Fruit fly (Drosophila melanogaster) whole organism, embryonic: Measurements from ENCODE around the gene Or22b.

Experiments
- Aef1 ChIP-seq: fragments of 200-800 bp; sonication (Bioruptor generic); IDR thresholded peaks from 3 replicates; pipeline ENCODE4 v1.3.6; 2022; ENCODE audit warnings: missing biosample characterization, missing genetic modification characterization
- CG10366 ChIP-seq: fragments of 200-800 bp; sonication (Bioruptor generic); IDR thresholded peaks from 2 replicates; pipeline ENCODE4 v1.3.6; 2022; ENCODE audit warnings: missing biosample characterization, missing genetic modification characterization
- CG10959 ChIP-seq: fragments of 200-800 bp; sonication (Bioruptor generic); IDR thresholded peaks from 2 replicates; pipeline ENCODE4 v1.3.6; 2022; ENCODE audit warnings: missing biosample characterization, missing genetic modification characterization
- CG11093 ChIP-seq: fragments of 200-800 bp; sonication (Bioruptor generic); IDR thresholded peaks from 3 replicates; pipeline ENCODE4 v1.3.6; 2022; ENCODE audit warnings: missing biosample characterization, missing genetic modification characterization
- CG13287 ChIP-seq: fragments of 200-800 bp; sonication (Bioruptor generic); IDR thresholded peaks from 2 replicates; pipeline ENCODE4 v1.3.6; 2022; ENCODE audit warnings: missing biosample characterization, missing genetic modification characterization; ENCODE audit not compliant: partially characterized antibody
- CG14441 ChIP-seq: fragments of 200-800 bp; sonication (Bioruptor generic); IDR thresholded peaks from 2 replicates; pipeline ENCODE4 v1.3.6; 2022; ENCODE audit warnings: missing biosample characterization, missing genetic modification characterization
- CG1602 ChIP-seq: fragments of 200-800 bp; sonication (Bioruptor generic); optimal IDR thresholded peaks from 3 replicates; lab custom pipeline; 2016; ENCODE audit warnings: missing biosample characterization, missing genetic modification characterization
- CG30403 ChIP-seq: fragments of 200-800 bp; sonication (Bioruptor generic); optimal IDR thresholded peaks from 3 replicates; lab custom pipeline; 2016; ENCODE audit warnings: missing biosample characterization, missing genetic modification characterization
- CG31224 ChIP-seq: fragments of 200-800 bp; sonication (Bioruptor generic); IDR thresholded peaks from 2 replicates; pipeline ENCODE4 v1.3.6; 2022; ENCODE audit warnings: missing biosample characterization, missing genetic modification characterization
- CG31365 ChIP-seq: fragments of 200-800 bp; sonication (Bioruptor generic); optimal IDR thresholded peaks from 2 replicates; lab custom pipeline; 2018; ENCODE audit warnings: missing biosample characterization, mild to moderate bottlenecking, missing genetic modification characterization
- CG31441 ChIP-seq: fragments of 200-800 bp; sonication (Bioruptor generic); IDR thresholded peaks from 2 replicates; pipeline ENCODE4 v1.3.6; 2022; ENCODE audit warnings: missing biosample characterization, missing genetic modification characterization
- CG3163 ChIP-seq: fragments of 200-800 bp; sonication (Bioruptor generic); optimal IDR thresholded peaks from 3 replicates; lab custom pipeline; 2016; ENCODE audit warnings: missing biosample characterization, missing genetic modification characterization
- CG6683 ChIP-seq: fragments of 200-800 bp; sonication (Bioruptor generic); optimal IDR thresholded peaks from 2 replicates; lab custom pipeline; 2017; ENCODE audit warnings: missing biosample characterization, mild to moderate bottlenecking, missing genetic modification characterization, missing genetic modification reagents
- CG6854 ChIP-seq: fragments of 200-800 bp; sonication (Bioruptor generic); optimal IDR thresholded peaks from 3 replicates; lab custom pipeline; 2017; ENCODE audit warnings: missing biosample characterization, mild to moderate bottlenecking, missing genetic modification characterization
- CG7271 ChIP-seq: fragments of 200-800 bp; sonication (Bioruptor generic); optimal IDR thresholded peaks from 2 replicates; lab custom pipeline; 2018; ENCODE audit warnings: missing biosample characterization, mild to moderate bottlenecking, missing genetic modification characterization, moderate library complexity
- CG7745 ChIP-seq: fragments of 200-800 bp; sonication (Bioruptor generic); optimal IDR thresholded peaks from 2 replicates; lab custom pipeline; 2018; ENCODE audit warnings: missing biosample characterization, mild to moderate bottlenecking, missing genetic modification characterization, moderate library complexity
- CG7786 ChIP-seq: fragments of 200-800 bp; sonication (Bioruptor generic); optimal IDR thresholded peaks from 2 replicates; lab custom pipeline; 2016; ENCODE audit warnings: missing biosample characterization, missing genetic modification characterization
- CG8765 ChIP-seq: fragments of 200-800 bp; sonication (Bioruptor generic); IDR thresholded peaks from 2 replicates; pipeline ENCODE4 v1.3.6; 2022; ENCODE audit warnings: missing biosample characterization, missing genetic modification characterization
- CrebB ChIP-seq: fragments of 200-800 bp; sonication (Bioruptor generic); optimal IDR thresholded peaks from 3 replicates; lab custom pipeline; 2018; ENCODE audit warnings: missing biosample characterization, mild to moderate bottlenecking, missing genetic modification characterization
- Doc2 ChIP-seq: fragments of 200-800 bp; sonication (Bioruptor generic); IDR thresholded peaks from 2 replicates; pipeline ENCODE4 v1.3.6; 2022; ENCODE audit warnings: missing biosample characterization, missing genetic modification characterization
- Dp ChIP-seq: fragments of 200-800 bp; sonication (Bioruptor generic); optimal IDR thresholded peaks from 2 replicates; lab custom pipeline; 2018; ENCODE audit warnings: missing biosample characterization, mild to moderate bottlenecking, missing genetic modification characterization, moderate library complexity
- ERR ChIP-seq: fragments of 200-800 bp; sonication (Bioruptor generic); optimal IDR thresholded peaks from 2 replicates; lab custom pipeline; 2016; ENCODE audit warnings: missing biosample characterization, missing genetic modification characterization
- Hr51 ChIP-seq, 2 experiments: fragments of 200-800 bp; sonication (Bioruptor generic); optimal IDR thresholded peaks; 2 replicates in 1 of 2; 3 replicates in 1 of 2; lab custom pipeline; 2016 to 2018; ENCODE audit warnings: missing biosample characterization in 2 of 2, missing genetic modification characterization in 2 of 2, mild to moderate bottlenecking in 1 of 2, moderate library complexity in 1 of 2
- MESR4 ChIP-seq: fragments of 200-800 bp; sonication (Bioruptor generic); optimal IDR thresholded peaks from 2 replicates; lab custom pipeline; 2018; ENCODE audit warnings: missing biosample characterization, mild to moderate bottlenecking, missing genetic modification characterization, moderate library complexity
- MTF-1 ChIP-seq: fragments of 200-800 bp; sonication (Bioruptor generic); optimal IDR thresholded peaks from 2 replicates; lab custom pipeline; 2018; ENCODE audit warnings: missing biosample characterization, mild to moderate bottlenecking, missing genetic modification characterization, borderline replicate concordance
- Meics ChIP-seq: fragments of 200-800 bp; sonication (Bioruptor generic); optimal IDR thresholded peaks from 2 replicates; lab custom pipeline; 2017; ENCODE audit warnings: missing biosample characterization, mild to moderate bottlenecking, missing genetic modification characterization
- NC2α ChIP-seq: fragments of 200-800 bp; sonication (Bioruptor generic); optimal IDR thresholded peaks from 2 replicates; lab custom pipeline; 2016; ENCODE audit warnings: missing biosample characterization, missing genetic modification characterization
- Oaz ChIP-seq: fragments of 200-800 bp; sonication (Bioruptor generic); IDR thresholded peaks from 2 replicates; pipeline ENCODE4 v1.3.6; 2022; ENCODE audit warnings: missing biosample characterization, missing genetic modification characterization
- Opbp ChIP-seq: fragments of 200-800 bp; sonication (Bioruptor generic); IDR thresholded peaks from 3 replicates; pipeline ENCODE4 v1.3.6; 2022; ENCODE audit warnings: missing biosample characterization, missing genetic modification characterization; ENCODE audit not compliant: partially characterized antibody
- Pdp1 ChIP-seq, 2 experiments: fragments of 200-800 bp; sonication (Bioruptor generic); optimal IDR thresholded peaks; 3 replicates each; lab custom pipeline; 2016; ENCODE audit warnings: missing biosample characterization in 2 of 2, missing genetic modification characterization in 2 of 2, mild to moderate bottlenecking in 1 of 2, moderate library complexity in 1 of 2
- az2 ChIP-seq: fragments of 200-800 bp; sonication (Bioruptor generic); optimal IDR thresholded peaks from 3 replicates; lab custom pipeline; 2016; ENCODE audit warnings: missing biosample characterization, missing genetic modification characterization
- btn ChIP-seq: fragments of 200-800 bp; sonication (Bioruptor generic); optimal IDR thresholded peaks from 2 replicates; lab custom pipeline; 2016; ENCODE audit warnings: missing biosample characterization, missing genetic modification characterization
- crp ChIP-seq, 2 experiments: fragments of 200-800 bp; sonication (Bioruptor generic); optimal IDR thresholded peaks; 2 replicates in 1 of 2; 3 replicates in 1 of 2; lab custom pipeline; 2017; ENCODE audit warnings: missing biosample characterization in 2 of 2, missing genetic modification characterization in 2 of 2, mild to moderate bottlenecking in 1 of 2, moderate library complexity in 1 of 2
- dimm ChIP-seq: fragments of 200-800 bp; sonication (Bioruptor generic); IDR thresholded peaks from 2 replicates; pipeline ENCODE4 v1.3.6; 2022; ENCODE audit warnings: missing biosample characterization, missing genetic modification characterization
- disco-r ChIP-seq: fragments of 200-800 bp; sonication (Bioruptor generic); optimal IDR thresholded peaks from 2 replicates; lab custom pipeline; 2016; ENCODE audit warnings: missing biosample characterization, missing genetic modification characterization
- dysf ChIP-seq: fragments of 200-800 bp; sonication (Bioruptor generic); IDR thresholded peaks from 3 replicates; pipeline ENCODE4 v1.3.6; 2022; ENCODE audit warnings: missing biosample characterization, missing genetic modification characterization
- eyg ChIP-seq: fragments of 200-800 bp; sonication (Bioruptor generic); optimal IDR thresholded peaks from 3 replicates; lab custom pipeline; 2016; ENCODE audit warnings: missing biosample characterization, missing genetic modification characterization
- ftz-f1 ChIP-seq: fragments of 200-800 bp; sonication (Bioruptor generic); optimal IDR thresholded peaks from 2 replicates; lab custom pipeline; 2016; ENCODE audit warnings: missing biosample characterization, missing genetic modification characterization
- lola ChIP-seq, 3 experiments: fragments of >200 bp in 2 of 3; fragments of 200-800 bp in 1 of 3; sonication (Bioruptor generic) in 1 of 3; optimal IDR thresholded peaks; 2 replicates each; lab custom pipeline; 2017 to 2019; ENCODE audit warnings: missing biosample characterization in 3 of 3, missing genetic modification characterization in 3 of 3, mild to moderate bottlenecking in 1 of 3, moderate library complexity in 1 of 3
- nmo ChIP-seq: fragments of 200-800 bp; sonication (Bioruptor generic); optimal IDR thresholded peaks from 2 replicates; lab custom pipeline; 2018; ENCODE audit warnings: missing biosample characterization, mild to moderate bottlenecking, missing genetic modification characterization, moderate library complexity
- pita ChIP-seq: fragments of 200-800 bp; sonication (Bioruptor generic); optimal IDR thresholded peaks from 2 replicates; lab custom pipeline; 2017; ENCODE audit warnings: missing biosample characterization, mild to moderate bottlenecking, missing genetic modification characterization
- pnt ChIP-seq: fragments of 200-800 bp; sonication (Bioruptor generic); optimal IDR thresholded peaks from 3 replicates; lab custom pipeline; 2016; ENCODE audit warnings: missing biosample characterization, missing genetic modification characterization
- ro ChIP-seq: fragments of 200-800 bp; sonication (Bioruptor generic); IDR thresholded peaks from 2 replicates; pipeline ENCODE4 v1.3.6; 2022; ENCODE audit warnings: missing biosample characterization, missing genetic modification characterization
- slp2 ChIP-seq: fragments of 200-800 bp; sonication (Bioruptor generic); optimal IDR thresholded peaks from 2 replicates; lab custom pipeline; 2016; ENCODE audit warnings: missing biosample characterization, missing genetic modification characterization
- stwl ChIP-seq: fragments of 200-800 bp; sonication (Bioruptor generic); optimal IDR thresholded peaks from 3 replicates; lab custom pipeline; 2018; ENCODE audit warnings: missing biosample characterization, mild to moderate bottlenecking, missing genetic modification characterization, moderate library complexity
- tap ChIP-seq: fragments of 200-800 bp; optimal IDR thresholded peaks from 3 replicates; lab custom pipeline; 2019; ENCODE audit warnings: missing biosample characterization, mild to moderate bottlenecking, missing genetic modification characterization, moderate library complexity
- unpg ChIP-seq: fragments of 200-800 bp; sonication (Bioruptor generic); optimal IDR thresholded peaks from 3 replicates; lab custom pipeline; 2018; ENCODE audit warnings: missing biosample characterization, mild to moderate bottlenecking, missing genetic modification characterization, moderate library complexity
- wdn ChIP-seq: fragments of 200-800 bp; sonication (Bioruptor generic); IDR thresholded peaks from 2 replicates; pipeline ENCODE4 v1.3.6; 2022; ENCODE audit warnings: missing biosample characterization, missing genetic modification characterization
- wor ChIP-seq: fragments of 200-800 bp; sonication (Bioruptor generic); IDR thresholded peaks from 2 replicates; pipeline ENCODE4 v1.3.6; 2022; ENCODE audit warnings: missing biosample characterization, missing genetic modification characterization

Gene Or22b

DNA sequence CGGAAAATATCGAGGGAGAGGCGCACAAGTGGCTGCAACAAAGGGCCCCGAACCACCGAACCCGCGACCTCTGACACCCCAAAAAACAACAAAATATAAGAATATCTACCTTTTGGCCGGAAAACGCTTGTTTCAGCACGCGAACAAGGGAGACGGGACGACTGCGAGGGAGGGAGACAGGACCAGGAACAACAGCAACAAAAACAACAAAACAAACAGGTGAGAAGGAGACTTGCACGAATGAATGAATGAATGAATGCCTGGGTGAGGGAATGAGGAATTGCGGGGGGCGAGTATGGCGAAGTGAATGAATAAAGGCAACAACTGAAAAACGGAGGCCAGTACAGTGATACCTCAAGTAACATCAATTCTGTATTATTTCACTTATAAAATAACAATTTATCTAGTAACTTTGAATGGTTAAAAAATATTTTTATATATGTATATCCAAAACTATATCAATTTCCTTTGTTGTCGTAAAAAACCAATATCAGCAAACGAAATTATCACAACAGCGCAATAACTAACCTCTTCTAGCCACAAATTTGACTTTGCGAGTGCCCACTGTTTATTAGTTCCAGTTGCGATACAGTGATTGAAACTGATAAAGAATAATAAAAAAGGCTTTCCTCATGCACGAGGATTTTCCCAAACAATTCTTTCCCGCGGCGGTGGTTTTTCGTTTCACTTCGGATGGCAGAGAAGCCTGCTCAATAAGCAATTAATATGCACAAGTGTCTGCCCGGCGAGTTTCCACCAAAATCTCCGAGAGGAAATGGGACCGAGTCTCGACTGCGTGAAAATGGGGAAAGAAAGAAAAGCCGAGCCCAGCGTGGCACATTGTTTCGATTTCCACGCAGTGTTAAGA, 34.4 kb downstream of the Or22b start (continued):
- no peak for TF ChIP-seq CG14441
- no peak for TF ChIP-seq CG31224
- no peak for TF ChIP-seq CG3163 (GFP tag; lab: Kevin White, UChicago)
- no peak for TF ChIP-seq Oaz (GFP tag; lab: Robert Waterston, UW)
- 0 out of 3 replicates have a peak, but pooled peaks have one; percentile 20 for TF ChIP-seq dysf (GFP tag; lab: Robert Waterston, UW)
- no peak for TF ChIP-seq CG6854 (GFP tag; lab: Kevin White, UChicago)
- no peak for TF ChIP-seq pita
- no peak for TF ChIP-seq CrebB (tag; lab: Kevin White, UChicago)
- TF ChIP-seq CG7271 (tag; lab: Kevin White, UChicago) = no peak
- peak; percentile 2 for TF ChIP-seq CG1602 (GFP tag; lab: Kevin White, UChicago)
- no peak for TF ChIP-seq Dp (GFP tag; lab: Kevin White, UChicago)
- no peak for TF ChIP-seq NC2α (GFP tag; lab: Kevin White, UChicago)
- no peak for TF ChIP-seq crp (GFP tag; optimal IDR thresholded peaks at IDR 0.05; lab: Kevin White, UChicago)
- no peak for TF ChIP-seq Opbp (GFP tag; lab: Robert Waterston, UW)
- TF ChIP-seq slp2 (GFP tag; lab: Kevin White, UChicago) = no peak
- TF ChIP-seq pnt (GFP tag; lab: Kevin White, UChicago) = no peak
- no peak for TF ChIP-seq Aef1 (GFP tag; lab: Robert Waterston, UW)
- peak; percentile 26 for TF ChIP-seq CG30403 (GFP tag; lab: Kevin White, UChicago)
- TF ChIP-seq tap (tag; lab: Kevin White, UChicago) = no peak
- peak; percentile 46 for TF ChIP-seq unpg (GFP tag; lab: Kevin White, UChicago)
- TF ChIP-seq CG11093 (GFP tag; lab: Robert Waterston, UW) = no peak
- no peak for TF ChIP-seq MESR4 (GFP tag; lab: Kevin White, UChicago)
- TF ChIP-seq Hr51 (GFP tag; optimal IDR thresholded peaks at IDR 0.05; lab: Kevin White, UChicago) = peak in 1 of 2 experiments; percentile 8
- no peak for TF ChIP-seq Doc2 (GFP tag; lab: Robert Waterston, UW)
- no peak for TF ChIP-seq eyg
- TF ChIP-seq MTF-1 (GFP tag; lab: Kevin White, UChicago) = no peak
- TF ChIP-seq lola (GFP tag; optimal IDR thresholded peaks at IDR 0.05; lab: Kevin White, UChicago) = peak in 1 of 3 experiments; percentile 55
- TF ChIP-seq CG10959 (GFP tag; lab: Robert Waterston, UW) = no peak
- no peak for TF ChIP-seq CG8765 (GFP tag; lab: Robert Waterston, UW)
- no peak for TF ChIP-seq ftz-f1
- no peak for TF ChIP-seq Pdp1 (GFP tag; optimal IDR thresholded peaks at IDR 0.05; lab: Kevin White, UChicago)
- no peak for TF ChIP-seq btn (GFP tag; lab: Kevin White, UChicago)
- TF ChIP-seq az2 (GFP tag; lab: Kevin White, UChicago) = peak; percentile 17
- TF ChIP-seq CG6683 (GFP tag; lab: Kevin White, UChicago) = no peak
- no peak for TF ChIP-seq ERR (GFP tag; lab: Kevin White, UChicago)
- no peak for TF ChIP-seq dimm
- no peak for TF ChIP-seq CG13287
- no peak for TF ChIP-seq CG7786 (GFP tag; lab: Kevin White, UChicago)
- no peak for TF ChIP-seq disco-r
- peak; percentile 37; the same call in 1 of the 2 replicates for TF ChIP-seq CG31441 (GFP tag; lab: Robert Waterston, UW)
- TF ChIP-seq CG31365 (tag; lab: Kevin White, UChicago) = no peak
- TF ChIP-seq Meics (GFP tag; lab: Kevin White, UChicago) = peak; percentile 24
- TF ChIP-seq CG10366 (GFP tag; lab: Robert Waterston, UW) = no peak
- no peak for TF ChIP-seq CG7745 (tag; lab: Kevin White, UChicago)
- no peak for TF ChIP-seq stwl (tag; lab: Kevin White, UChicago)
- no peak for TF ChIP-seq wor (GFP tag; lab: Robert Waterston, UW)
- TF ChIP-seq wdn (GFP tag; lab: Robert Waterston, UW) = no peak
- TF ChIP-seq ro (GFP tag; lab: Robert Waterston, UW) = no peak
- peak; percentile 41 for TF ChIP-seq nmo (GFP tag; lab: Kevin White, UChicago)
